Fruit fly (Drosophila melanogaster): ENCODE results near the gene rdx.

- no peak for TF ChIP-seq fd96Ca (GFP tag; IDR thresholded peaks at IDR 0.05)
- TF ChIP-seq CG14655 (GFP tag; optimal IDR thresholded peaks at IDR 0.05): no peak
- TF ChIP-seq CG34367 (tag; optimal IDR thresholded peaks at IDR 0.05): no peak
- TF ChIP-seq gl (tag; optimal IDR thresholded peaks at IDR 0.05): no peak
- TF ChIP-seq Pif1B (GFP tag; optimal IDR thresholded peaks at IDR 0.05): no peak
These were observed 12.3 kb downstream of the rdx start for dm6 chr3R:14019407-14020050.
